Worm (Caenorhabditis elegans) whole organism, L2 larva: Measurements from ENCODE around the gene Y47D3A.32.

Experiments
- C34F6.9 ChIP-seq: fragments of 150-350 bp; optimal IDR thresholded peaks from 2 replicates; lab custom pipeline; 2014; ENCODE audit warnings: missing biosample characterization, missing genetic modification characterization
- F13H6.1 ChIP-seq: sonication (generic microtip); optimal IDR thresholded peaks from 2 replicates; lab custom pipeline; 2016; ENCODE audit warnings: missing genetic modification characterization, missing compliant biosample characterization
- R02D3.7 ChIP-seq: fragments of 150-350 bp; optimal IDR thresholded peaks from 2 replicates; lab custom pipeline; 2014; ENCODE audit warnings: missing biosample characterization, missing genetic modification characterization
- ZK546.5 ChIP-seq: sonication (generic microtip); optimal IDR thresholded peaks from 2 replicates; lab custom pipeline; 2017; ENCODE audit warnings: missing biosample characterization, missing genetic modification characterization
- aly-2 ChIP-seq: fragments of 150-350 bp; optimal IDR thresholded peaks from 2 replicates; lab custom pipeline; 2014; ENCODE audit warnings: missing biosample characterization, missing genetic modification characterization
- ama-1 ChIP-seq: fragments of 150-350 bp; optimal IDR thresholded peaks from 2 replicates; lab custom pipeline; 2018; ENCODE audit warnings: inconsistent platforms
- blmp-1 ChIP-seq: sonication (generic microtip); optimal IDR thresholded peaks from 2 replicates; lab custom pipeline; 2017; ENCODE audit warnings: missing genetic modification characterization, mild to moderate bottlenecking, missing compliant biosample characterization, antibody characterized with exemption, moderate library complexity; ENCODE audit not compliant: insufficient read depth
- ceh-82 ChIP-seq: fragments of 150-350 bp; optimal IDR thresholded peaks from 2 replicates; lab custom pipeline; 2014; ENCODE audit warnings: missing biosample characterization, missing genetic modification characterization
- elt-3 ChIP-seq: sonication (generic microtip); optimal IDR thresholded peaks from 2 replicates; lab custom pipeline; 2017; ENCODE audit warnings: missing biosample characterization, missing genetic modification characterization
- fos-1 ChIP-seq: fragments of 150-350 bp; optimal IDR thresholded peaks from 2 replicates; lab custom pipeline; 2014; ENCODE audit warnings: missing biosample characterization, missing genetic modification characterization
- gmeb-1 ChIP-seq: fragments of 150-350 bp; optimal IDR thresholded peaks from 2 replicates; lab custom pipeline; 2014; ENCODE audit warnings: missing biosample characterization, missing genetic modification characterization
- lin-11 ChIP-seq: fragments of 150-350 bp; sonication (generic microtip); optimal IDR thresholded peaks from 2 replicates; lab custom pipeline; 2014; ENCODE audit warnings: missing biosample characterization, missing genetic modification characterization, inconsistent platforms, mixed read lengths
- lin-39 ChIP-seq: fragments of 150-350 bp; optimal IDR thresholded peaks from 2 replicates; lab custom pipeline; 2014; ENCODE audit warnings: missing biosample characterization, missing genetic modification reagents, missing genetic modification characterization
- lsy-2 ChIP-seq, 2 experiments: fragments of 150-350 bp in 1 of 2; sonication (generic microtip) in 1 of 2; optimal IDR thresholded peaks; 2 replicates each; lab custom pipeline; 2014 to 2017; ENCODE audit warnings: missing biosample characterization in 2 of 2, missing genetic modification characterization in 2 of 2
- mab-5 ChIP-seq: fragments of 150-350 bp; optimal IDR thresholded peaks from 2 replicates; lab custom pipeline; 2014; ENCODE audit warnings: missing biosample characterization, missing genetic modification characterization
- mbf-1 ChIP-seq: sonication (generic microtip); optimal IDR thresholded peaks from 2 replicates; lab custom pipeline; 2017; ENCODE audit warnings: missing biosample characterization, missing genetic modification characterization
- nhr-10 ChIP-seq: sonication (generic microtip); optimal IDR thresholded peaks from 2 replicates; lab custom pipeline; 2017; ENCODE audit warnings: missing biosample characterization, missing genetic modification characterization
- nhr-11 ChIP-seq: fragments of 150-350 bp; optimal IDR thresholded peaks from 2 replicates; lab custom pipeline; 2014; ENCODE audit warnings: missing biosample characterization, missing genetic modification characterization
- nhr-12 ChIP-seq: fragments of 150-350 bp; optimal IDR thresholded peaks from 2 replicates; lab custom pipeline; 2014; ENCODE audit warnings: missing biosample characterization, missing genetic modification characterization
- nhr-21 ChIP-seq: fragments of 150-350 bp; optimal IDR thresholded peaks from 2 replicates; lab custom pipeline; 2014; ENCODE audit warnings: missing biosample characterization, missing genetic modification characterization
- nhr-23 ChIP-seq: fragments of 150-350 bp; optimal IDR thresholded peaks from 2 replicates; lab custom pipeline; 2014; ENCODE audit warnings: missing biosample characterization, missing genetic modification reagents, missing genetic modification characterization
- nhr-237 ChIP-seq: fragments of 150-350 bp; optimal IDR thresholded peaks from 2 replicates; lab custom pipeline; 2014; ENCODE audit warnings: missing biosample characterization, missing genetic modification characterization
- nhr-25 ChIP-seq: fragments of 150-350 bp; sonication (generic microtip); optimal IDR thresholded peaks from 3 replicates; lab custom pipeline; 2014; ENCODE audit warnings: missing biosample characterization, missing genetic modification characterization
- nhr-6 ChIP-seq: fragments of 150-350 bp; optimal IDR thresholded peaks from 2 replicates; lab custom pipeline; 2014; ENCODE audit warnings: missing biosample characterization, missing genetic modification characterization
- nhr-77 ChIP-seq: fragments of 150-350 bp; optimal IDR thresholded peaks from 2 replicates; lab custom pipeline; 2014; ENCODE audit warnings: missing biosample characterization, missing genetic modification characterization
- sem-4 ChIP-seq: fragments of 150-350 bp; optimal IDR thresholded peaks from 2 replicates; lab custom pipeline; 2014; ENCODE audit warnings: missing biosample characterization, missing genetic modification reagents, missing genetic modification characterization
- skn-1 ChIP-seq: sonication (generic microtip); optimal IDR thresholded peaks from 2 replicates; lab custom pipeline; 2017; ENCODE audit warnings: missing biosample characterization, missing genetic modification characterization
- sma-3 ChIP-seq: sonication (generic microtip); optimal IDR thresholded peaks from 2 replicates; lab custom pipeline; 2016; ENCODE audit warnings: missing genetic modification reagents, missing genetic modification characterization, missing compliant biosample characterization
- snpc-4 ChIP-seq: fragments of 150-350 bp; optimal IDR thresholded peaks from 2 replicates; lab custom pipeline; 2014; ENCODE audit warnings: missing biosample characterization, missing genetic modification characterization
- unc-39 ChIP-seq: fragments of 150-350 bp; optimal IDR thresholded peaks from 2 replicates; lab custom pipeline; 2014; ENCODE audit warnings: missing biosample characterization, missing genetic modification characterization
- unc-55 ChIP-seq: fragments of 150-350 bp; sonication (generic microtip); optimal IDR thresholded peaks from 3 replicates; lab custom pipeline; 2014; ENCODE audit warnings: missing biosample characterization, missing genetic modification reagents, missing genetic modification characterization
- ztf-11 ChIP-seq: sonication (generic microtip); optimal IDR thresholded peaks from 2 replicates; lab custom pipeline; 2017; ENCODE audit warnings: missing biosample characterization, missing genetic modification characterization
- ztf-4 ChIP-seq: fragments of 150-350 bp; optimal IDR thresholded peaks from 2 replicates; lab custom pipeline; 2014; ENCODE audit warnings: missing biosample characterization, missing genetic modification characterization

Y47D3A.32 gene

ce11 chrIII:11262089-11262488, 9.9 kb downstream of the Y47D3A.32 start:
- TF ChIP-seq sem-4 (tag; lab: Kevin White, UChicago) (peak; percentile 31), sma-3 (GFP tag; lab: Kevin White, UChicago) (peak; percentile 3), skn-1 (tag; lab: Kevin White, UChicago) (no peak), C34F6.9 (tag; lab: Kevin White, UChicago) (peak; percentile 12), nhr-12 (no peak), blmp-1 (tag; lab: Kevin White, UChicago) (peak; percentile 88), aly-2 (tag; lab: Kevin White, UChicago) (no peak), nhr-10 (tag; lab: Kevin White, UChicago) (no peak), nhr-23 (tag; lab: Kevin White, UChicago) (no peak), gmeb-1 (tag; lab: Kevin White, UChicago) (no peak), nhr-25 (tag; lab: Kevin White, UChicago) (peak; percentile 88), ZK546.5 (tag; lab: Kevin White, UChicago) (no peak)

DNA sequence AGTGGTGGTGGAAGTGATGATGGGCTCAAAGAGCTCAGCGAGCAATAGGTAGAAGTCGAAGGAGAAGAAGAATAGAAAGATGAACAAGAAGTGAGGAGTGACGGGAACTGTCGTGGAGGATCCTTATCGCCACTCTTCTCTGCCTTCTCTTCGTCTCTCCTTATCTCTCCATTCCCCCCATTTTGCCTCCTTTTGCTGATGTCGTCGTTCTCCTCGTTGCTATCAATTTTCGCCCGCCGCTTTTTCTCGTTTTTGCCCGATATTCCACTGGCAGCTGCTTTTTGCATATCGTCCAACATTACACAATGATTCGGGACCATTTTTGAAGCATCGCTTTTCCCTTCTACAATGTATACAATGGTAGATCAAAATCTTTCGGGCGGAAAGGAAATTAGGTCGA, 15.2 kb downstream of the Y47D3A.32 start:
- TF ChIP-seq fos-1 (peak; percentile 42), ztf-11 (tag; lab: Kevin White, UChicago) (no peak)

DNA sequence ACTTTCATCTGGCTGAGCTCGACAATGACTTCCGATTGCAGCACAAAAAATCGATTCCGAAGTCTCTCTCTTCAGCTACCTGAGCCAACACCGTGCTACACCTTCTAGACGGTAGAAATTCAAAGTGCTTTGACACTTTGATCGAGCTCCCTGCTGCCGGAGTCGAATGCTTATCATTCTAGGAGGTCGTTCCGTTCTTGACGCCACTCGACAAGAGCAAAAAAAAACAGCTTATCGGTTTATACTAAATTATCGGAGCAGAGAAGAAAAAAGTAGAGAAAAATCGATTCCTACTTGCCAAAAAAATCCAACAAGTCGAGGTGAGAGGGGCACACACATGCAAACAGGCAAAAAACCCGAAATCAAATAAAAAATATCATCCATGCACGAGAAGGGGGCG, 16.3 kb downstream of the Y47D3A.32 start:
- TF ChIP-seq nhr-6 (tag; lab: Kevin White, UChicago) (no peak), fos-1 (peak; percentile 15)

DNA sequence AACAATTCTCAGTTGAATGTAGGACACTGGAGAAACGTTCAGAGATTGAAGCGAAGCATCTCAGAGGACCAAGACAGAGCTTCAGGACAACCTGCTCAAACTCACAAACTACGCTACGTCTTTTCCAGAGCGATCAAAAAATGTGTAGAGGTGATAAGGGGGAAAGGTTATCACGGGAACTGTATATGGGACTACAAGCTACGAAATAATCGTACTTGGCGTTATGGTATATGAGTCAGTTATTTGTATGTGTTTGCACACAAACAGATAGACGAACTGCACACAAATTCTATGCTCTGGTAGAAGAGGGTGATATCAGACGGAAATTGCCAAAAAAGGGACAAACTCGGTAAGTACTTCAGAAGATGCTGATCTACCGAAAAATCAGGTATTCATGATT, 17.0 kb downstream of the Y47D3A.32 start:
- no peak for TF ChIP-seq skn-1 (tag; lab: Kevin White, UChicago)
- no peak for TF ChIP-seq mab-5 (tag; lab: Kevin White, UChicago)
- TF ChIP-seq nhr-237 (tag; lab: Kevin White, UChicago) = no peak
- peak; percentile 74 for TF ChIP-seq fos-1

ce11 chrIII:11270795-11271194, 18.6 kb downstream of the Y47D3A.32 start, which contains the start of gene obr-1:
obr-1 (minus strand) TSS chrIII:11270895.
- no peak for TF ChIP-seq blmp-1 (tag; lab: Kevin White, UChicago)
- no peak for TF ChIP-seq nhr-77 (tag; lab: Kevin White, UChicago)
- no peak for TF ChIP-seq nhr-23 (tag; lab: Kevin White, UChicago)
- TF ChIP-seq ama-1 (lab: Kevin White, UChicago) = no peak
- TF ChIP-seq R02D3.7 (tag; lab: Kevin White, UChicago) = no peak
- TF ChIP-seq sma-3 (GFP tag; lab: Kevin White, UChicago) = no peak
- TF ChIP-seq lin-39 (tag; lab: Kevin White, UChicago) = no peak

ce11 chrIII:11274590-11275116, 22.5 kb downstream of the Y47D3A.32 start, which contains the start of gene Y47D3A.20:
Y47D3A.20 (plus strand) TSS chrIII:11275066.
- TF ChIP-seq ceh-82 (tag; lab: Kevin White, UChicago) (no peak), mab-5 (tag; lab: Kevin White, UChicago) (no peak), ztf-4 (tag; lab: Kevin White, UChicago) (no peak), lin-11 (no peak)

DNA sequence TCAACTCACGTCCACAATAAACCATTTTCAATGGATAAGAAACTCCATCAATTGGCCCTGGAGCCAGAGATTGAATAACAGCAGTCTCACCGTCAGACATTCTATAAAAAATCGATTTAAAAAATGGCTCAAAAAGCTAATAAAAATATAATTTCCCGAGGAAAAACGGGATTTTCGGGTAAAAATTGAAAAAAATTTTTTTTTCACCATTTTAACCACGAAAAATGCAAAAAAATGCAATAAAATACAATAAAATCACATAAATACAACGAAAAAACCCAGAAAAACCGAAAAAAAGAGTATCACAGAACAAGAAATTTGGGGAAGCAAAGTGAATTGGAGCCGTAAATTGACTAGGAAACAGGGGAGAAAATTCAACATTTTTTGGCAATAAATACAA, 26.6 kb downstream of the Y47D3A.32 start, which contains the start of gene Y47D3A.21:
Gene Y47D3A.21, minus strand, starts transcription at position 101 of the 400 bp plus-strand sequence.
- no peak for TF ChIP-seq F13H6.1 (tag; lab: Kevin White, UChicago)

- TF ChIP-seq fos-1 (no peak), lsy-2 (tag; optimal IDR thresholded peaks at IDR 0.05; lab: Kevin White, UChicago) (no peak), aly-2 (tag; lab: Kevin White, UChicago) (no peak), nhr-237 (tag; lab: Kevin White, UChicago) (no peak), nhr-23 (tag; lab: Kevin White, UChicago) (no peak), mab-5 (tag; lab: Kevin White, UChicago) (no peak), ZK546.5 (tag; lab: Kevin White, UChicago) (no peak), snpc-4 (tag; lab: Kevin White, UChicago) (no peak), unc-39 (no peak), sem-4 (tag; lab: Kevin White, UChicago) (no peak), mbf-1 (tag; lab: Kevin White, UChicago) (no peak), gmeb-1 (tag; lab: Kevin White, UChicago) (no peak), R02D3.7 (tag; lab: Kevin White, UChicago) (no peak), nhr-21 (tag; lab: Kevin White, UChicago) (no peak), unc-55 (GFP tag; lab: Kevin White, UChicago) (no peak), ama-1 (lab: Kevin White, UChicago) (no peak), nhr-11 (tag; lab: Kevin White, UChicago) (no peak), lin-39 (tag; lab: Kevin White, UChicago) (no peak), elt-3 (tag; lab: Kevin White, UChicago) (no peak)
Observed at ce11 chrIII:11279954-11280353, 27.8 kb downstream of the Y47D3A.32 start.
